Worm (Caenorhabditis elegans): ENCODE data around the gene Y67D8C.6.

DNA sequence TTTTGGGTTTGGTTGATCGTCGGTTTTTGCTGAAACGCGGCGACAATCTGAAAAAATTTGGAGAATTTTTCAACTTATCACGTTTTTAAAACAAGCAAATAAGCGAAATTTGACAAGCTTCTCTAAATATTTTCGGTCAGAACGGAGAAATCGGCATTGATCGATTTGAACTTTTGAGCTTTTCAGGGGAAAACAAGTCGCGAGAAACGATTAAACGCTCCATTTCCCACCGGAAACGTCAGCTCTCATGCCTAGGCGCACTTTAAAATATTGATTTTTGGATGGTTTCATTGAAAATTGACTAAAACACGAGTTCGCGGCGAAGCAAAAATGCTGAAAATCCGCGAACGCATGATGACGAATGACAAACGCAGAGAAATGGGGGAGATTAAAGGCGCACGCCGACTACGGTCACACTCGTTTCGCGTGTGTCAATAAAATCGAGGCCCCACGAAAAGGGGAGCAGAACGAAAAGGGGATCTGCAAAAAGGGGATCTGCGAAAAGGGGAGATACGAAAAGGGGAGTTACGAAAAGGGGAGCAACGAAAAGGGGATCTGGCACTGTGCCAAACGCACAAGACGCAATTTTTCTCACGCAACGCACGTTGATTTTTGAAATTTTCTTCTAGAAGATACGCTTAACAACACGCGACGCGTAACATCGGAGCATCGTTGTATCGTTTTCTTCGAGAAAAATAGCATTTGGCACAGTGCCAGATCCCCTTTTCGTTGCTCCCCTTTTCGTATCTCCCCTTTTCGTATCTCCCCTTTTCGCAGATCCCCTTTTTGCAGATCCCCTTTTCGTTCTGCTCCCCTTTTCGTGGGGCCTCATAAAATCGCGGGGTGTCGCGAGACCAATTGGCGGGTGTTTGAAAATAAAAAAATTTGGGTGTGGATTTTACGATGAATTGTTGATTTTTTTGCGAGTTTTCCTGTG lies 12.9 kb downstream of the Y67D8C.6 start, which contains the start of gene eel-1:
- TF ChIP-seq nhr-76 (tag; optimal IDR thresholded peaks at IDR 0.05): peak; percentile 25
- peak; percentile 83 for TF ChIP-seq ztf-4 (tag; optimal IDR thresholded peaks at IDR 0.05)
